Worm (Caenorhabditis elegans) whole organism, young adult: ENCODE results near the gene inf-1.

Source experiments
- C06A6.2 ChIP-seq: fragments of 200-800 bp; sonication (Bioruptor generic); conservative IDR thresholded peaks from 2 replicates; pipeline ENCODE4 v1.3.6; 2022; ENCODE audit warnings: missing genetic modification characterization, missing compliant biosample characterization
- C17E4.6 ChIP-seq: fragments of 200-800 bp; sonication (Bioruptor generic); IDR thresholded peaks from 2 replicates; pipeline ENCODE4 v1.3.6; 2022; ENCODE audit warnings: missing genetic modification reagents, missing genetic modification characterization, missing compliant biosample characterization
- D2030.7 ChIP-seq: fragments of 200-800 bp; sonication (Bioruptor generic); IDR thresholded peaks from 2 replicates; pipeline ENCODE4 v1.3.6; 2022; ENCODE audit warnings: missing genetic modification reagents, missing genetic modification characterization, missing compliant biosample characterization
- F10E7.11 ChIP-seq: sonication (generic microtip); optimal IDR thresholded peaks from 2 replicates; lab custom pipeline; 2017; ENCODE audit warnings: mild to moderate bottlenecking, missing genetic modification characterization, moderate library complexity, missing compliant biosample characterization
- F23B12.7 ChIP-seq: sonication (generic microtip); optimal IDR thresholded peaks from 2 replicates; lab custom pipeline; 2017; ENCODE audit warnings: missing genetic modification characterization, mild to moderate bottlenecking, missing compliant biosample characterization, antibody characterized with exemption, moderate library complexity; ENCODE audit not compliant: insufficient read depth
- F33H1.4 ChIP-seq: fragments of 200-800 bp; sonication (Bioruptor generic); IDR thresholded peaks from 2 replicates; pipeline ENCODE4 v1.3.6; 2022; ENCODE audit warnings: missing genetic modification reagents, missing genetic modification characterization, missing compliant biosample characterization
- F57A8.1 ChIP-seq: fragments of 200-800 bp; sonication (Bioruptor generic); optimal IDR thresholded peaks from 2 replicates; lab custom pipeline; 2018; ENCODE audit warnings: mild to moderate bottlenecking, missing genetic modification characterization, moderate library complexity, missing compliant biosample characterization
- K11D2.4 ChIP-seq: fragments of 200-800 bp; sonication (Bioruptor generic); IDR thresholded peaks from 2 replicates; pipeline ENCODE4 v1.3.6; 2022; ENCODE audit warnings: missing genetic modification reagents, missing genetic modification characterization, missing compliant biosample characterization
- Y53G8AR.9 ChIP-seq: fragments of 200-800 bp; sonication (Bioruptor generic); conservative IDR thresholded peaks from 2 replicates; pipeline ENCODE4 v1.3.6; 2022; ENCODE audit warnings: missing genetic modification reagents, missing genetic modification characterization, missing compliant biosample characterization
- Y95B8A.8 ChIP-seq: fragments of 200-800 bp; sonication (Bioruptor generic); IDR thresholded peaks from 2 replicates; pipeline ENCODE4 v1.3.6; 2022; ENCODE audit warnings: missing genetic modification reagents, missing genetic modification characterization, missing compliant biosample characterization
- aptf-2 ChIP-seq: fragments of 200-800 bp; sonication (Bioruptor generic); conservative IDR thresholded peaks from 2 replicates; pipeline ENCODE4 v1.3.6; 2022; ENCODE audit warnings: missing genetic modification reagents, missing genetic modification characterization, missing compliant biosample characterization
- atf-7 ChIP-seq: sonication (generic microtip); optimal IDR thresholded peaks from 2 replicates; lab custom pipeline; 2017; ENCODE audit warnings: mild to moderate bottlenecking, missing genetic modification characterization, missing compliant biosample characterization
- cebp-1 ChIP-seq, 2 experiments: fragments of 200-800 bp in 1 of 2; sonication (Bioruptor generic) in 1 of 2; sonication (generic microtip) in 1 of 2; IDR thresholded peaks in 1 of 2; optimal IDR thresholded peaks in 1 of 2; 2 replicates each; pipeline versions ENCODE4 v1.3.6 to Lab custom; 2017 to 2022; ENCODE audit warnings: missing compliant biosample characterization in 2 of 2, missing genetic modification characterization in 2 of 2, mild to moderate bottlenecking in 1 of 2, missing genetic modification reagents in 1 of 2, moderate library complexity in 1 of 2
- ceh-27 ChIP-seq: fragments of 200-800 bp; sonication (Bioruptor generic); optimal IDR thresholded peaks from 2 replicates; lab custom pipeline; 2018; ENCODE audit warnings: mild to moderate bottlenecking, missing genetic modification characterization, moderate library complexity, missing compliant biosample characterization
- ceh-79 ChIP-seq: sonication (generic microtip); optimal IDR thresholded peaks from 2 replicates; lab custom pipeline; 2017; ENCODE audit warnings: mild to moderate bottlenecking, missing genetic modification characterization, missing compliant biosample characterization
- dpff-1 ChIP-seq: sonication (generic microtip); optimal IDR thresholded peaks from 2 replicates; lab custom pipeline; 2017; ENCODE audit warnings: mild to moderate bottlenecking, missing genetic modification characterization, missing compliant biosample characterization
- dpl-1 ChIP-seq: fragments of 150-350 bp; optimal IDR thresholded peaks from 2 replicates; lab custom pipeline; 2014; ENCODE audit warnings: missing biosample characterization, missing genetic modification reagents, missing genetic modification characterization
- efl-1 ChIP-seq: fragments of 150-350 bp; optimal IDR thresholded peaks from 2 replicates; lab custom pipeline; 2014; ENCODE audit warnings: missing biosample characterization, missing genetic modification reagents, missing genetic modification characterization
- egrh-3 ChIP-seq: fragments of 200-800 bp; sonication (Bioruptor generic); IDR thresholded peaks from 2 replicates; pipeline ENCODE4 v1.3.6; 2022; ENCODE audit warnings: missing genetic modification reagents, missing genetic modification characterization, missing compliant biosample characterization
- hlh-26 ChIP-seq: fragments of 200-800 bp; sonication (Bioruptor generic); conservative IDR thresholded peaks from 2 replicates; pipeline ENCODE4 v1.3.6; 2022; ENCODE audit warnings: missing genetic modification reagents, missing genetic modification characterization, missing compliant biosample characterization
- lag-1 ChIP-seq: fragments of 200-800 bp; sonication (Bioruptor generic); IDR thresholded peaks from 2 replicates; pipeline ENCODE4 v1.3.6; 2022; ENCODE audit warnings: missing genetic modification reagents, missing genetic modification characterization, missing compliant biosample characterization
- let-607 ChIP-seq, 2 experiments: fragments of 200-800 bp in 1 of 2; sonication (Bioruptor generic) in 1 of 2; sonication (generic microtip) in 1 of 2; optimal IDR thresholded peaks; 2 replicates each; lab custom pipeline; 2016 to 2018; ENCODE audit warnings: mild to moderate bottlenecking in 2 of 2, missing compliant biosample characterization in 2 of 2, missing genetic modification characterization in 2 of 2, moderate library complexity in 2 of 2, missing genotype in 1 of 2
- lin-54 ChIP-seq: fragments of 200-800 bp; sonication (Bioruptor generic); optimal IDR thresholded peaks from 2 replicates; lab custom pipeline; 2018; ENCODE audit warnings: mild to moderate bottlenecking, missing genetic modification characterization, missing compliant biosample characterization
- lir-1 ChIP-seq: fragments of 200-800 bp; sonication (Bioruptor generic); conservative IDR thresholded peaks from 2 replicates; pipeline ENCODE4 v1.3.6; 2022; ENCODE audit warnings: missing genetic modification reagents, missing genetic modification characterization, missing compliant biosample characterization
- mcd-1 ChIP-seq: fragments of 200-800 bp; sonication (Bioruptor generic); IDR thresholded peaks from 2 replicates; pipeline ENCODE4 v1.3.6; 2022; ENCODE audit warnings: missing genetic modification reagents, missing genetic modification characterization, missing compliant biosample characterization
- mes-4 ChIP-seq: sonication (generic microtip); optimal IDR thresholded peaks from 2 replicates; lab custom pipeline; 2016; ENCODE audit warnings: missing genotype, missing genetic modification characterization, missing compliant biosample characterization
- nfya-2 ChIP-seq: fragments of 200-800 bp; sonication (Bioruptor generic); IDR thresholded peaks from 2 replicates; pipeline ENCODE4 v1.3.6; 2022; ENCODE audit warnings: missing genetic modification reagents, missing genetic modification characterization, missing compliant biosample characterization
- nhr-27 ChIP-seq: fragments of 200-800 bp; sonication (Bioruptor generic); optimal IDR thresholded peaks from 2 replicates; lab custom pipeline; 2018; ENCODE audit warnings: mild to moderate bottlenecking, missing genetic modification characterization, moderate library complexity, missing compliant biosample characterization
- repo-1 ChIP-seq: sonication (generic microtip); optimal IDR thresholded peaks from 2 replicates; lab custom pipeline; 2017; ENCODE audit warnings: mild to moderate bottlenecking, missing genetic modification characterization, missing compliant biosample characterization
- snpc-1.1 ChIP-seq: sonication (generic microtip); optimal IDR thresholded peaks from 2 replicates; lab custom pipeline; 2017; ENCODE audit warnings: missing genetic modification characterization, mild to moderate bottlenecking, missing compliant biosample characterization, antibody characterized with exemption, moderate library complexity, missing genotype, missing genetic modification reagents; ENCODE audit not compliant: insufficient read depth
- snpc-1.3 ChIP-seq: sonication (generic microtip); optimal IDR thresholded peaks from 2 replicates; lab custom pipeline; 2017; ENCODE audit warnings: missing genetic modification characterization, mild to moderate bottlenecking, missing compliant biosample characterization, antibody characterized with exemption, moderate library complexity, missing genotype, missing genetic modification reagents; ENCODE audit not compliant: insufficient read depth
- snpc-3.4 ChIP-seq: sonication (generic microtip); optimal IDR thresholded peaks from 2 replicates; lab custom pipeline; 2017; ENCODE audit warnings: missing genetic modification characterization, mild to moderate bottlenecking, missing compliant biosample characterization, antibody characterized with exemption, moderate library complexity, missing genotype, missing genetic modification reagents
- somi-1 ChIP-seq: fragments of 200-800 bp; sonication (Bioruptor generic); optimal IDR thresholded peaks from 2 replicates; lab custom pipeline; 2018; ENCODE audit warnings: mild to moderate bottlenecking, missing genetic modification characterization, missing compliant biosample characterization
- zim-3 ChIP-seq: sonication (generic microtip); optimal IDR thresholded peaks from 2 replicates; lab custom pipeline; 2017; ENCODE audit warnings: mild to moderate bottlenecking, missing genetic modification characterization, moderate library complexity, missing compliant biosample characterization
- ztf-26 ChIP-seq: sonication (generic microtip); optimal IDR thresholded peaks from 2 replicates; lab custom pipeline; 2017; ENCODE audit warnings: missing genetic modification characterization, missing compliant biosample characterization

Gene inf-1

DNA sequence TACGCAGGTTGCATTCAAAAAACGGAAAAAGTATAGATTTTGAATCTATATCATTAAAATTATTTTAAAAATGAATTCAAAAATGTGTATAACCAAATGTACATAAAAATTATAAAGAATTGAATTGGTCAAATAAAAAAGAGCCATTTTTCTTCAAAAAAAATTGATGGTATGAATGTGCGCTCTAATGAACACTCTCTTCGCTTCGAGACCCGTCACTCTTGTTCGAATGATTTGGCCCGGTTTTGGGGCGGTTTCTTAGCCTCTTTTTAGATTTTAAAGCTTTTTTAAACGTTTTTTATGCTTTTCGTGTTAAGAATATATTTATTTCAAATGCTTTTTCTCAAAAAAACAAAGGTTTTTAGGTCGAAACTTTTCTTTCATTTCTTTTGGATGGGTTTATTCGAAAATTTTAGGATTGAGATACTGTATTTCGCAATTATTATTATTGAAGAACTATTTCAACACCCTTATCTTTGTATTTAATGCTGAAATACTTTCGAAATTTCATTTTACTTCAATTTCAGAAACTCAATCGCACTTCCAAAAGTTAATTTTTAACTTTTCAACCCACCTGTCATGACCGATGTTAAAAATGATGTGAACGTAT lies at the start of gene inf-1:
TSS of gene inf-1 (plus strand) at position 577 of the 610 bp plus-strand sequence.
- peak; percentile 68; the same call in 1 of the 2 replicates for TF ChIP-seq cebp-1 (GFP tag; IDR thresholded peaks at IDR 0.05; lab: Robert Waterston, UW)
- peak; percentile 95 for TF ChIP-seq cebp-1 (tag; optimal IDR thresholded peaks at IDR 0.05; lab: Kevin White, UChicago)
- TF ChIP-seq mes-4 (tag; lab: Kevin White, UChicago): no peak
- peak; percentile 18 for TF ChIP-seq lin-54
- TF ChIP-seq F23B12.7: peak; percentile 51
- TF ChIP-seq nfya-2: no peak
- TF ChIP-seq snpc-1.1 (tag; lab: Kevin White, UChicago): peak; percentile 5
- TF ChIP-seq mcd-1: peak; percentile 77
- peak; percentile 36 for TF ChIP-seq efl-1 (GFP tag; lab: Kevin White, UChicago)
- TF ChIP-seq F33H1.4 (GFP tag; lab: Robert Waterston, UW): peak; percentile 74
- peak; percentile 9 for TF ChIP-seq snpc-3.4 (tag; lab: Kevin White, UChicago)
- TF ChIP-seq lir-1: no peak
- TF ChIP-seq D2030.7 (GFP tag; lab: Robert Waterston, UW): no peak
- peak; percentile 28 for TF ChIP-seq snpc-1.3
- no peak for TF ChIP-seq F10E7.11
- no peak for TF ChIP-seq let-607 (tag; optimal IDR thresholded peaks at IDR 0.05; lab: Kevin White, UChicago)
- TF ChIP-seq repo-1: no peak
- TF ChIP-seq dpff-1 (tag; lab: Kevin White, UChicago): no peak
- no peak for TF ChIP-seq Y53G8AR.9
- peak; percentile 46 for TF ChIP-seq dpl-1 (GFP tag; lab: Kevin White, UChicago)
- TF ChIP-seq aptf-2: no peak

DNA sequence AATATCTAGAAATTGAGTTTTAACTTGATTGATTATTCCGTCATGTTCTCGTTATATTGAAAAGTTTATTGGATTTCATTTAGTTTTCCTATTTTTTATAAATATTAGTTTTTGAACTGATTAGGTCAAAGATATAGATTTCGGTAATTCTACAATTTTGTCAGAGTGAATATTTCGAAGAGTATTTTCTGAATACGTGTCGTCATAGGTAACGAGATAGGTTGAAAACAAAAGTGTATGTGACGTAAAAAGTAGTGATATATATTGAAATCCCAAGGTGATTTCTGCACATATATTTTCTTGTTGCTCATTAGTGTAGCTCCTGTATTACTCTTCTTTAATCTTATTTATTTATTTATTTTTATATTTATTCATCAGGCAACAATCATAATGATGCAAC lies 49.1 kb upstream of the inf-1 start, which contains the start of gene K04C2.7:
TSS of gene K04C2.7 (plus strand) at position 301 of the 400 bp plus-strand sequence.
- TF ChIP-seq C06A6.2 (no peak), efl-1 (GFP tag; lab: Kevin White, UChicago) (no peak), nhr-27 (tag; lab: Kevin White, UChicago) (no peak), snpc-1.1 (tag; lab: Kevin White, UChicago) (no peak), K11D2.4 (GFP tag; lab: Robert Waterston, UW) (no peak), ztf-26 (tag; lab: Kevin White, UChicago) (no peak)

DNA sequence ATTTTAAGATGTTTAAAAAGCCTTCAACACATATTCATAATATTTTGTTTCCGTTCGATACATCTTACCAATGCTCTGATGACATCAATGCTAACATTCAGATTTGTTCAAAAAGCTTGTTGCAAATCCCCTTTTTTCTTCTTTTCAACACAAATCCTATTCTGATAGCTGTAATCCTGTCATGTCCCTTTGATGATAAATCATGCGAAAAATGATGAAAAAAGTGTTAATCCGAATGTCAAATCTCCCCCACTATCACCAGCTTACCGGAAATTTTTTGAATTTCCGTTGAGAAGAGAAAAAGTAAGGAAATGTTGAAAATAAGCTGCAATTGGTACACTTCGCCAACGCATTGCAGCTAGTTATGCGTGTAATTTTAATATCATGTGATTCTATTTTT lies 48.2 kb upstream of the inf-1 start:
- TF ChIP-seq Y95B8A.8 (GFP tag; lab: Robert Waterston, UW): no peak
- TF ChIP-seq lag-1 (GFP tag; lab: Robert Waterston, UW): no peak
- no peak for TF ChIP-seq repo-1
- TF ChIP-seq ceh-27 (GFP tag; lab: Kevin White, UChicago): no peak
- TF ChIP-seq atf-7 (tag; lab: Kevin White, UChicago): no peak
- TF ChIP-seq egrh-3: no peak
- TF ChIP-seq C17E4.6 (GFP tag; lab: Robert Waterston, UW): no peak
- TF ChIP-seq K11D2.4 (GFP tag; lab: Robert Waterston, UW): no peak
- no peak for TF ChIP-seq somi-1 (GFP tag; lab: Kevin White, UChicago)
- TF ChIP-seq F57A8.1 (GFP tag; lab: Kevin White, UChicago): no peak
- TF ChIP-seq zim-3: no peak
- no peak for TF ChIP-seq ceh-79
- no peak for TF ChIP-seq hlh-26
